Fruit fly (Drosophila melanogaster) whole organism, embryonic: ENCODE data around the gene vkg.

Experiments
- Aef1 ChIP-seq: fragments of 200-800 bp; sonication (Bioruptor generic); IDR thresholded peaks from 3 replicates; pipeline ENCODE4 v1.3.6; 2022; ENCODE audit warnings: missing biosample characterization, missing genetic modification characterization
- Awh ChIP-seq: fragments of 200-800 bp; sonication (Bioruptor generic); IDR thresholded peaks from 2 replicates; pipeline ENCODE4, ENCODE4 v1.3.6; 2022; ENCODE audit warnings: missing biosample characterization, missing genetic modification characterization
- C15 ChIP-seq: fragments of 200-800 bp; sonication (Bioruptor generic); IDR thresholded peaks from 3 replicates; pipeline ENCODE4 v1.3.6; 2022; ENCODE audit warnings: missing biosample characterization, missing genetic modification characterization
- CG10654 ChIP-seq: fragments of 200-800 bp; sonication (Bioruptor generic); optimal IDR thresholded peaks from 2 replicates; lab custom pipeline; 2016; ENCODE audit warnings: missing biosample characterization, missing genetic modification characterization
- CG11504 ChIP-seq: fragments of 200-800 bp; sonication (Bioruptor generic); optimal IDR thresholded peaks from 3 replicates; lab custom pipeline; 2019; ENCODE audit warnings: missing biosample characterization, mild to moderate bottlenecking, missing genetic modification characterization, moderate library complexity
- CG12236 ChIP-seq: fragments of 200-800 bp; sonication (Bioruptor generic); optimal IDR thresholded peaks from 2 replicates; lab custom pipeline; 2016; ENCODE audit warnings: missing biosample characterization, missing genetic modification characterization
- CG13296 ChIP-seq: fragments of 200-800 bp; sonication (Bioruptor generic); optimal IDR thresholded peaks from 3 replicates; lab custom pipeline; 2018; ENCODE audit warnings: missing biosample characterization, mild to moderate bottlenecking, missing genetic modification characterization
- CG13894 ChIP-seq: fragments of 200-800 bp; sonication (Bioruptor generic); optimal IDR thresholded peaks from 3 replicates; lab custom pipeline; 2018; ENCODE audit warnings: missing biosample characterization, mild to moderate bottlenecking, missing genetic modification characterization, moderate library complexity
- CG15011 ChIP-seq: fragments of 200-800 bp; sonication (Bioruptor generic); optimal IDR thresholded peaks from 3 replicates; lab custom pipeline; 2018; ENCODE audit warnings: missing biosample characterization, mild to moderate bottlenecking, missing genetic modification characterization
- CG15601 ChIP-seq: fragments of 200-800 bp; sonication (Bioruptor generic); optimal IDR thresholded peaks from 3 replicates; lab custom pipeline; 2019; ENCODE audit warnings: missing biosample characterization, mild to moderate bottlenecking, missing genetic modification characterization, moderate library complexity
- CG1647 ChIP-seq: fragments of 200-800 bp; sonication (Bioruptor generic); optimal IDR thresholded peaks from 3 replicates; lab custom pipeline; 2016; ENCODE audit warnings: missing biosample characterization, missing genetic modification characterization
- CG16863 ChIP-seq: fragments of 200-800 bp; sonication (Bioruptor generic); optimal IDR thresholded peaks from 3 replicates; lab custom pipeline; 2016; ENCODE audit warnings: missing biosample characterization, missing genetic modification characterization
- CG17361 ChIP-seq: fragments of 200-800 bp; sonication (Bioruptor generic); IDR thresholded peaks from 3 replicates; pipeline ENCODE4 v1.3.6; 2022; ENCODE audit warnings: missing biosample characterization, missing genetic modification characterization
- CG2678 ChIP-seq: fragments of 200-800 bp; sonication (Bioruptor generic); optimal IDR thresholded peaks from 3 replicates; lab custom pipeline; 2019; ENCODE audit warnings: missing biosample characterization, mild to moderate bottlenecking, missing genetic modification characterization, moderate library complexity
- CG30020 ChIP-seq: fragments of 200-800 bp; optimal IDR thresholded peaks from 2 replicates; lab custom pipeline; 2019; ENCODE audit warnings: missing biosample characterization, mild to moderate bottlenecking, missing genetic modification characterization, moderate library complexity
- CG32767 ChIP-seq: fragments of 200-800 bp; sonication (Bioruptor generic); IDR thresholded peaks from 2 replicates; pipeline ENCODE4 v1.3.6; 2022; ENCODE audit warnings: missing biosample characterization, missing genetic modification characterization
- CG3847 ChIP-seq: fragments of 200-800 bp; sonication (Bioruptor generic); IDR thresholded peaks from 2 replicates; pipeline ENCODE4 v1.3.6; 2022; ENCODE audit warnings: missing biosample characterization, missing genetic modification characterization
- CG4404 ChIP-seq: fragments of 200-800 bp; sonication (Bioruptor generic); IDR thresholded peaks from 2 replicates; pipeline ENCODE4 v1.3.6; 2022; ENCODE audit warnings: missing biosample characterization, missing genetic modification characterization
- CG4617 ChIP-seq: fragments of 200-800 bp; sonication (Bioruptor generic); optimal IDR thresholded peaks from 3 replicates; lab custom pipeline; 2016; ENCODE audit warnings: missing biosample characterization, missing genetic modification characterization, borderline replicate concordance
- CG7357 ChIP-seq: fragments of 200-800 bp; sonication (Bioruptor generic); IDR thresholded peaks from 3 replicates; pipeline ENCODE4 v1.3.6; 2022; ENCODE audit warnings: missing biosample characterization, missing genetic modification characterization
- CG8944 ChIP-seq: fragments of 200-800 bp; sonication (Bioruptor generic); optimal IDR thresholded peaks from 3 replicates; lab custom pipeline; 2016; ENCODE audit warnings: missing biosample characterization, missing genetic modification characterization
- CG9437 ChIP-seq: fragments of 200-800 bp; sonication (Bioruptor generic); optimal IDR thresholded peaks from 2 replicates; lab custom pipeline; 2018; ENCODE audit warnings: missing biosample characterization, mild to moderate bottlenecking, missing genetic modification characterization
- E2f2 ChIP-seq: fragments of 200-800 bp; sonication (Bioruptor generic); IDR thresholded peaks from 2 replicates; pipeline ENCODE4 v1.3.6; 2022; ENCODE audit warnings: missing biosample characterization, missing genetic modification characterization
- Eip74EF ChIP-seq, 2 experiments: fragments of 200-800 bp in 1 of 2; fragments of >200 bp in 1 of 2; sonication (Bioruptor generic) in 1 of 2; optimal IDR thresholded peaks; 2 replicates each; lab custom pipeline; 2017 to 2019; ENCODE audit warnings: missing biosample characterization in 2 of 2, missing genetic modification characterization in 2 of 2, mild to moderate bottlenecking in 1 of 2, moderate library complexity in 1 of 2
- Hey ChIP-seq: fragments of 200-800 bp; sonication (Bioruptor generic); optimal IDR thresholded peaks from 3 replicates; lab custom pipeline; 2018; ENCODE audit warnings: missing biosample characterization, mild to moderate bottlenecking, missing genetic modification characterization
- HmgD ChIP-seq: fragments of 200-800 bp; sonication (Bioruptor generic); optimal IDR thresholded peaks from 3 replicates; lab custom pipeline; 2016; ENCODE audit warnings: missing biosample characterization, missing genetic modification characterization
- Hr39 ChIP-seq: fragments of >200 bp; optimal IDR thresholded peaks from 2 replicates; lab custom pipeline; 2017
- Meics ChIP-seq: fragments of 200-800 bp; sonication (Bioruptor generic); optimal IDR thresholded peaks from 2 replicates; lab custom pipeline; 2017; ENCODE audit warnings: missing biosample characterization, mild to moderate bottlenecking, missing genetic modification characterization
- Mes4 ChIP-seq: fragments of 200-800 bp; sonication (Bioruptor generic); optimal IDR thresholded peaks from 2 replicates; lab custom pipeline; 2016; ENCODE audit warnings: missing biosample characterization, missing genetic modification characterization
- Mrtf ChIP-seq: fragments of 200-800 bp; sonication (Bioruptor generic); IDR thresholded peaks from 3 replicates; pipeline ENCODE4 v1.3.6; 2022; ENCODE audit warnings: missing biosample characterization, missing genetic modification characterization
- NC2α ChIP-seq: fragments of 200-800 bp; sonication (Bioruptor generic); optimal IDR thresholded peaks from 2 replicates; lab custom pipeline; 2016; ENCODE audit warnings: missing biosample characterization, missing genetic modification characterization
- NFAT ChIP-seq: fragments of 200-800 bp; sonication (Bioruptor generic); IDR thresholded peaks from 2 replicates; pipeline ENCODE4 v1.3.6; 2022; ENCODE audit warnings: missing biosample characterization, missing genetic modification characterization
- Opbp ChIP-seq: fragments of 200-800 bp; sonication (Bioruptor generic); IDR thresholded peaks from 3 replicates; pipeline ENCODE4 v1.3.6; 2022; ENCODE audit warnings: missing biosample characterization, missing genetic modification characterization; ENCODE audit not compliant: partially characterized antibody
- Poxn ChIP-seq: fragments of 200-800 bp; sonication (Bioruptor generic); IDR thresholded peaks from 2 replicates; pipeline ENCODE4 v1.3.6; 2022; ENCODE audit warnings: missing biosample characterization, missing genetic modification characterization
- Ptx1 ChIP-seq: fragments of 200-800 bp; sonication (Bioruptor generic); IDR thresholded peaks from 2 replicates; pipeline ENCODE4 v1.3.6; 2022; ENCODE audit warnings: missing biosample characterization, missing genetic modification characterization
- Sry-δ ChIP-seq: fragments of 200-800 bp; sonication (Bioruptor generic); optimal IDR thresholded peaks from 2 replicates; lab custom pipeline; 2016; ENCODE audit warnings: missing biosample characterization, missing genetic modification characterization
- YL-1 ChIP-seq: fragments of 200-800 bp; sonication (Bioruptor generic); optimal IDR thresholded peaks from 3 replicates; lab custom pipeline; 2017; ENCODE audit warnings: missing biosample characterization, mild to moderate bottlenecking, missing genetic modification characterization
- ara ChIP-seq: fragments of 200-800 bp; sonication (Bioruptor generic); IDR thresholded peaks from 2 replicates; pipeline ENCODE4 v1.3.6; 2022; ENCODE audit warnings: missing biosample characterization, missing genetic modification characterization
- bigmax ChIP-seq: fragments of 200-800 bp; sonication (Bioruptor generic); optimal IDR thresholded peaks from 2 replicates; lab custom pipeline; 2018; ENCODE audit warnings: missing biosample characterization, mild to moderate bottlenecking, missing genetic modification characterization
- disco-r ChIP-seq: fragments of 200-800 bp; sonication (Bioruptor generic); optimal IDR thresholded peaks from 2 replicates; lab custom pipeline; 2016; ENCODE audit warnings: missing biosample characterization, missing genetic modification characterization
- esg ChIP-seq: fragments of 200-800 bp; sonication (Bioruptor generic); conservative IDR thresholded peaks from 2 replicates; pipeline ENCODE4 v1.3.6; 2022; ENCODE audit warnings: missing biosample characterization, missing genetic modification characterization
- gfzf ChIP-seq: fragments of 200-800 bp; sonication (Bioruptor generic); optimal IDR thresholded peaks from 2 replicates; lab custom pipeline; 2016; ENCODE audit warnings: missing biosample characterization, mild to moderate bottlenecking, missing genetic modification characterization, moderate library complexity
- hb ChIP-seq: fragments of 200-800 bp; sonication (Bioruptor generic); IDR thresholded peaks from 3 replicates; pipeline ENCODE4 v1.3.6; 2022; ENCODE audit warnings: missing biosample characterization, missing genetic modification characterization; ENCODE audit not compliant: partially characterized antibody
- her ChIP-seq: fragments of 200-800 bp; sonication (Bioruptor generic); optimal IDR thresholded peaks from 2 replicates; lab custom pipeline; 2016; ENCODE audit warnings: missing biosample characterization, missing genetic modification characterization
- insv ChIP-seq, 2 experiments: fragments of 200-800 bp; sonication (Bioruptor generic); optimal IDR thresholded peaks; 3 replicates each; lab custom pipeline; 2016 to 2018; ENCODE audit warnings: missing biosample characterization in 2 of 2, missing genetic modification characterization in 2 of 2
- knrl ChIP-seq: fragments of 200-800 bp; sonication (Bioruptor generic); IDR thresholded peaks from 3 replicates; pipeline ENCODE4 v1.3.6; 2022; ENCODE audit warnings: missing biosample characterization, missing genetic modification characterization; ENCODE audit not compliant: partially characterized antibody
- nerfin-1 ChIP-seq: fragments of 200-800 bp; sonication (Bioruptor generic); optimal IDR thresholded peaks from 3 replicates; lab custom pipeline; 2019; ENCODE audit warnings: missing biosample characterization, mild to moderate bottlenecking, missing genetic modification characterization, moderate library complexity
- pho ChIP-seq: fragments of 200-800 bp; sonication (Bioruptor generic); optimal IDR thresholded peaks from 2 replicates; lab custom pipeline; 2016; ENCODE audit warnings: missing biosample characterization, missing genetic modification characterization
- pnt ChIP-seq: fragments of 200-800 bp; sonication (Bioruptor generic); optimal IDR thresholded peaks from 3 replicates; lab custom pipeline; 2016; ENCODE audit warnings: missing biosample characterization, missing genetic modification characterization
- schlank ChIP-seq: fragments of 200-800 bp; sonication (Bioruptor generic); optimal IDR thresholded peaks from 2 replicates; lab custom pipeline; 2018; ENCODE audit warnings: missing biosample characterization, mild to moderate bottlenecking, missing genetic modification characterization
- sisA ChIP-seq: fragments of 200-800 bp; sonication (Bioruptor generic); IDR thresholded peaks from 2 replicates; pipeline ENCODE4 v1.3.6; 2022; ENCODE audit warnings: missing biosample characterization, missing genetic modification characterization
- vvl ChIP-seq: fragments of 200-800 bp; sonication (Bioruptor generic); IDR thresholded peaks from 2 replicates; pipeline ENCODE4 v1.3.6; 2022; ENCODE audit warnings: missing biosample characterization, missing genetic modification characterization

The vkg gene

DNA sequence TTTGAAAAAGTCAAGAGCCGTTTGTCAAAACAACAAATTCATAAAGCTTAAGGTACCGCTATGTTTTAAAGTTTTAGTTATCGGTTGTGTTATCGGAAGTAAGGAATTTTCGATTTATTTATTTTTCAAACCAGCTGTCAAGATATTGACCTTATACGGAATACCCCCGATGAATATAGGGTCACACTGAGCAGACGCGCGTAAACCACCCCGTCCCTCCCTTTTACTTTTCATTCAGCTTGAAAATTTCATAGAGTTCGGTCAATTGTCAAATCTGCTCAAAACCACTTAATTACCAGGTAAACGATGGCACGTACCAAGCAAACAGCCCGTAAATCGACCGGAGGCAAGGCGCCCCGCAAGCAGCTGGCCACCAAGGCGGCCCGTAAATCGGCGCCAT lies 27.0 kb upstream of the vkg start, which contains the start of the genes CG14036 and His3.3A (continued):
- TF ChIP-seq CG2678 (tag; lab: Kevin White, UChicago), result peak; percentile 14
- TF ChIP-seq CG32767, result no peak
- no peak for TF ChIP-seq Poxn (GFP tag; lab: Robert Waterston, UW)
- TF ChIP-seq CG11504 (tag; lab: Kevin White, UChicago), result peak; percentile 18
- TF ChIP-seq CG9437 (GFP tag; lab: Kevin White, UChicago), result no peak
- peak; percentile 91 for TF ChIP-seq E2f2 (GFP tag; lab: Robert Waterston, UW)
- no peak for TF ChIP-seq CG4404
- TF ChIP-seq disco-r, result no peak
- TF ChIP-seq Eip74EF (GFP tag; optimal IDR thresholded peaks at IDR 0.05; lab: Kevin White, UChicago), result no peak
- TF ChIP-seq CG1647, result no peak
- TF ChIP-seq her, result no peak
- TF ChIP-seq CG10654 (GFP tag; lab: Kevin White, UChicago), result no peak
- TF ChIP-seq Sry-δ, result peak; percentile 65
- TF ChIP-seq CG4617, result peak; percentile 43
- no peak for TF ChIP-seq hb (GFP tag; lab: Robert Waterston, UW)
- no peak for TF ChIP-seq Mes4
- TF ChIP-seq CG15601 (tag; lab: Kevin White, UChicago), result peak; percentile 23
- peak; percentile 92 for TF ChIP-seq CG30020 (tag; lab: Kevin White, UChicago)
- TF ChIP-seq sisA (GFP tag; lab: Robert Waterston, UW), result no peak
- TF ChIP-seq Mrtf, result no peak
- TF ChIP-seq CG13894, result peak; percentile 41
- TF ChIP-seq CG16863, result no peak
- peak; percentile 63 for TF ChIP-seq YL-1 (GFP tag; lab: Kevin White, UChicago)
- TF ChIP-seq vvl (GFP tag; lab: Robert Waterston, UW), result 0 out of 2 replicates have a peak, but pooled peaks have one; percentile 47
- no peak for TF ChIP-seq HmgD
- TF ChIP-seq knrl, result peak; percentile 52; the same call in 2 of the 3 replicates
- TF ChIP-seq Meics, result no peak
- TF ChIP-seq NFAT (GFP tag; lab: Robert Waterston, UW), result no peak
- TF ChIP-seq esg (GFP tag; lab: Robert Waterston, UW), result no peak
- TF ChIP-seq CG3847 (GFP tag; lab: Robert Waterston, UW), result peak; percentile 35; the same call in 1 of the 2 replicates
- TF ChIP-seq CG13296 (GFP tag; lab: Kevin White, UChicago), result no peak
- TF ChIP-seq Awh, result no peak
- no peak for TF ChIP-seq NC2α (GFP tag; lab: Kevin White, UChicago)
- no peak for TF ChIP-seq CG7357 (GFP tag; lab: Robert Waterston, UW)
- TF ChIP-seq ara (GFP tag; lab: Robert Waterston, UW), result no peak
- TF ChIP-seq nerfin-1 (tag; lab: Kevin White, UChicago), result peak; percentile 20
- TF ChIP-seq gfzf, result peak; percentile 73
- peak; percentile 63; the same call in 2 of the 3 replicates for TF ChIP-seq Opbp (GFP tag; lab: Robert Waterston, UW)
- TF ChIP-seq pnt (GFP tag; lab: Kevin White, UChicago), result no peak
- no peak for TF ChIP-seq schlank
- TF ChIP-seq CG15011 (GFP tag; lab: Kevin White, UChicago), result no peak
- peak; percentile 21 for TF ChIP-seq pho (GFP tag; lab: Kevin White, UChicago)
- TF ChIP-seq CG17361 (GFP tag; lab: Robert Waterston, UW), result peak; percentile 40; the same call in 1 of the 3 replicates
- TF ChIP-seq C15 (GFP tag; lab: Robert Waterston, UW), result no peak
- no peak for TF ChIP-seq Hr39 (lab: Kevin White, UChicago)
- TF ChIP-seq insv (GFP tag; optimal IDR thresholded peaks at IDR 0.05; lab: Kevin White, UChicago), result peak in 1 of 2 experiments; percentile 14
- TF ChIP-seq bigmax (GFP tag; lab: Kevin White, UChicago), result no peak
- TF ChIP-seq CG8944 (GFP tag; lab: Kevin White, UChicago), result no peak
- no peak for TF ChIP-seq Ptx1 (GFP tag; lab: Robert Waterston, UW)
- TF ChIP-seq Hey (tag; lab: Kevin White, UChicago), result no peak
- TF ChIP-seq CG12236 (GFP tag; lab: Kevin White, UChicago), result no peak
- TF ChIP-seq Aef1 (GFP tag; lab: Robert Waterston, UW), result no peak
